Fruit fly (Drosophila melanogaster) whole organism, wandering third instar larva: Measurements from ENCODE around the gene Rnmt.

Experiments
- Abd-B ChIP-seq: fragments of >200 bp; optimal IDR thresholded peaks from 2 replicates; lab custom pipeline; 2017; ENCODE audit warnings: missing biosample characterization, missing genetic modification characterization
- CG32264 ChIP-seq: fragments of 200-800 bp; sonication (Bioruptor generic); optimal IDR thresholded peaks from 2 replicates; lab custom pipeline; 2016; ENCODE audit warnings: missing biosample characterization, missing genetic modification characterization
- CG9705 ChIP-seq: fragments of 200-800 bp; sonication (Bioruptor generic); optimal IDR thresholded peaks from 2 replicates; lab custom pipeline; 2018; ENCODE audit warnings: missing biosample characterization, mild to moderate bottlenecking, missing genetic modification characterization
- CrebA ChIP-seq: fragments of 200-800 bp; sonication (Bioruptor generic); optimal IDR thresholded peaks from 2 replicates; lab custom pipeline; 2016; ENCODE audit warnings: missing biosample characterization, mild to moderate bottlenecking, missing genetic modification characterization, borderline replicate concordance
- Dif ChIP-seq: fragments of 200-275, 200-300 bp; sonication (Bioruptor generic); optimal IDR thresholded peaks from 2 replicates; lab custom pipeline; 2018; ENCODE audit warnings: missing biosample characterization, missing genetic modification characterization; ENCODE audit not compliant: partially characterized antibody
- GATAd ChIP-seq: sonication (Bioruptor generic); optimal IDR thresholded peaks from 2 replicates; lab custom pipeline; 2016; ENCODE audit warnings: missing biosample characterization, missing genetic modification characterization
- HLH106 ChIP-seq: fragments of 200-800 bp; optimal IDR thresholded peaks from 3 replicates; lab custom pipeline; 2019; ENCODE audit warnings: missing biosample characterization, mild to moderate bottlenecking, missing genetic modification characterization, moderate library complexity
- Hnf4 ChIP-seq: fragments of 200-800 bp; sonication (Bioruptor generic); optimal IDR thresholded peaks from 2 replicates; lab custom pipeline; 2016; ENCODE audit warnings: missing biosample characterization, mild to moderate bottlenecking, missing genetic modification characterization
- Hr78 ChIP-seq: fragments of >200 bp; optimal IDR thresholded peaks from 2 replicates; lab custom pipeline; 2017; ENCODE audit warnings: missing biosample characterization, missing genetic modification characterization
- Hr83 ChIP-seq: fragments of 200-300 bp; sonication (Bioruptor generic); optimal IDR thresholded peaks from 2 replicates; lab custom pipeline; 2016; ENCODE audit warnings: missing biosample characterization, mild to moderate bottlenecking, missing genetic modification characterization, moderate library complexity; ENCODE audit not compliant: poor library complexity, severe bottlenecking
- Jra ChIP-seq: sonication (Bioruptor generic); optimal IDR thresholded peaks from 2 replicates; lab custom pipeline; 2016; ENCODE audit warnings: missing biosample characterization, missing genetic modification characterization
- Mio ChIP-seq: sonication (Bioruptor generic); optimal IDR thresholded peaks from 2 replicates; lab custom pipeline; 2016; ENCODE audit warnings: missing biosample characterization, missing genetic modification characterization
- Myc ChIP-seq: fragments of >200 bp; optimal IDR thresholded peaks from 2 replicates; lab custom pipeline; 2017
- OdsH ChIP-seq: fragments of 200-800 bp; sonication (Bioruptor generic); optimal IDR thresholded peaks from 2 replicates; lab custom pipeline; 2016; ENCODE audit warnings: missing biosample characterization, mild to moderate bottlenecking, missing genetic modification characterization
- Rel ChIP-seq, 2 experiments: fragments of 200-800 bp; sonication (Bioruptor generic) in 1 of 2; optimal IDR thresholded peaks; 2 replicates in 1 of 2; 3 replicates in 1 of 2; lab custom pipeline; 2016 to 2019; ENCODE audit warnings: mild to moderate bottlenecking in 2 of 2, missing biosample characterization in 2 of 2, missing genetic modification characterization in 2 of 2, moderate library complexity in 1 of 2
- Sp1 ChIP-seq: fragments of 200-800 bp; sonication (Bioruptor generic); optimal IDR thresholded peaks from 3 replicates; lab custom pipeline; 2019; ENCODE audit warnings: missing biosample characterization, mild to moderate bottlenecking, missing genetic modification characterization, moderate library complexity
- br ChIP-seq: fragments of 200-800 bp; sonication (Bioruptor generic); optimal IDR thresholded peaks from 2 replicates; lab custom pipeline; 2016; ENCODE audit warnings: missing biosample characterization, missing genetic modification characterization
- brk ChIP-seq: fragments of 200-800 bp; sonication (Bioruptor generic); optimal IDR thresholded peaks from 2 replicates; lab custom pipeline; 2016; ENCODE audit warnings: missing biosample characterization, mild to moderate bottlenecking, missing genetic modification characterization
- dl ChIP-seq, 2 experiments: fragments of 175-275, 200-275 bp in 1 of 2; fragments of 200-275 bp in 1 of 2; sonication (Bioruptor generic); optimal IDR thresholded peaks; lab custom pipeline; 2018; ENCODE audit warnings: mild to moderate bottlenecking in 2 of 2, missing biosample characterization in 2 of 2, missing genetic modification characterization in 2 of 2, moderate library complexity in 2 of 2; ENCODE audit not compliant: partially characterized antibody in 2 of 2, insufficient read depth in 1 of 2
- dmrt93B ChIP-seq: fragments of 200-800 bp; sonication (Bioruptor generic); optimal IDR thresholded peaks from 2 replicates; lab custom pipeline; 2018; ENCODE audit warnings: missing biosample characterization, mild to moderate bottlenecking, missing genetic modification characterization
- dsf ChIP-seq: sonication (Bioruptor generic); optimal IDR thresholded peaks from 2 replicates; lab custom pipeline; 2016; ENCODE audit warnings: missing biosample characterization, missing genetic modification characterization, borderline replicate concordance
- ey ChIP-seq: fragments of 200-800 bp; sonication (Bioruptor generic); optimal IDR thresholded peaks from 2 replicates; lab custom pipeline; 2016; ENCODE audit warnings: missing biosample characterization, missing genetic modification characterization
- foxo ChIP-seq, 2 experiments: fragments of 200-800 bp; sonication (Bioruptor generic); optimal IDR thresholded peaks; 2 replicates in 1 of 2; 3 replicates in 1 of 2; lab custom pipeline; 2016 to 2017; ENCODE audit warnings: missing biosample characterization in 2 of 2, missing genetic modification characterization in 2 of 2
- fru ChIP-seq: fragments of 200-800 bp; sonication (Bioruptor generic); optimal IDR thresholded peaks from 3 replicates; lab custom pipeline; 2016; ENCODE audit warnings: missing biosample characterization, mild to moderate bottlenecking, missing genetic modification characterization
- h ChIP-seq: fragments of 200-800 bp; sonication (Bioruptor generic); optimal IDR thresholded peaks from 3 replicates; lab custom pipeline; 2016; ENCODE audit warnings: missing biosample characterization, mild to moderate bottlenecking, missing genetic modification characterization
- jim ChIP-seq: fragments of 175-275, 200-325 bp; sonication (Bioruptor generic); optimal IDR thresholded peaks from 2 replicates; lab custom pipeline; 2016; ENCODE audit warnings: missing biosample characterization, mild to moderate bottlenecking, missing genetic modification characterization
- lola ChIP-seq: fragments of >200 bp; optimal IDR thresholded peaks from 2 replicates; lab custom pipeline; 2017; ENCODE audit warnings: missing biosample characterization, missing genetic modification characterization
- pan ChIP-seq: fragments of >200 bp; optimal IDR thresholded peaks from 2 replicates; lab custom pipeline; 2017
- psq ChIP-seq: fragments of 200-800 bp; sonication (Bioruptor generic); optimal IDR thresholded peaks from 3 replicates; lab custom pipeline; 2017; ENCODE audit warnings: missing biosample characterization, mild to moderate bottlenecking, missing genetic modification characterization, moderate library complexity
- rgr ChIP-seq: fragments of 200-800 bp; sonication (Bioruptor generic); optimal IDR thresholded peaks from 3 replicates; lab custom pipeline; 2016; ENCODE audit warnings: missing biosample characterization, mild to moderate bottlenecking, missing genetic modification characterization
- sage ChIP-seq: fragments of 200-800 bp; sonication (Bioruptor generic); optimal IDR thresholded peaks from 2 replicates; lab custom pipeline; 2016; ENCODE audit warnings: missing biosample characterization, mild to moderate bottlenecking, missing genetic modification characterization
- sv ChIP-seq: fragments of 200-800 bp; sonication (Bioruptor generic); optimal IDR thresholded peaks from 3 replicates; lab custom pipeline; 2016; ENCODE audit warnings: missing biosample characterization, missing genetic modification characterization
- tai ChIP-seq: sonication (Bioruptor generic); optimal IDR thresholded peaks from 2 replicates; lab custom pipeline; 2016; ENCODE audit warnings: missing biosample characterization, missing genetic modification characterization
- usp ChIP-seq: fragments of >200 bp; optimal IDR thresholded peaks from 2 replicates; lab custom pipeline; 2017; ENCODE audit warnings: missing biosample characterization, missing genetic modification characterization
- woc ChIP-seq: sonication (Bioruptor generic); optimal IDR thresholded peaks from 2 replicates; lab custom pipeline; 2016; ENCODE audit warnings: missing biosample characterization, mild to moderate bottlenecking, missing genetic modification characterization

Rnmt gene

DNA sequence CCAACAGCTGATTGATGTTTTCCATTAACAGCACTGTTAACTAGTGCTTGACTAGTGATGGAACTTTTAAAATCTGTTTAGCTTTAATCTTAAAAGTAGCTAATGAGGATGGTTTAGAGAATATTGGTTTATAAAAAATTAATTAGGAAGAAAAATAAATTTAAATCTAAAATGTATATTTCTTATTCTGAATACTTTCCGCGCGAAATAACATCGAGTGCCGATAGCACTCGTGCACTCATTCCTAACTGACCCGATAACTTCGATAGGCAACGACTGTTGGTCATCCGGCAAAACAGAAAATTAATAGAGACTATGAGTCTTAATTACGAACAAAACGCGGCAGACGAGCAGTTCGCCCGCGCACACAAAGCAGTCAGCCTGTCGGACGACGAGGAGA is at the start of gene Rnmt, which contains the start of gene THG:
TSS of gene Rnmt (plus strand) at position 237 of the 400 bp plus-strand sequence.
TSS of gene THG (minus strand) at position 22 of the 400 bp plus-strand sequence.
- peak; percentile 82 for TF ChIP-seq sv (GFP tag; lab: Kevin White, UChicago)
- TF ChIP-seq CG9705 (GFP tag; lab: Kevin White, UChicago) = peak; percentile 61
- no peak for TF ChIP-seq CG32264 (GFP tag; lab: Kevin White, UChicago)
- TF ChIP-seq Myc (lab: Kevin White, UChicago) = no peak
- TF ChIP-seq woc (GFP tag; lab: Kevin White, UChicago) = peak; percentile 66
- no peak for TF ChIP-seq Mio (GFP tag; lab: Kevin White, UChicago)
- TF ChIP-seq Sp1 (GFP tag; lab: Kevin White, UChicago) = peak; percentile 73
- TF ChIP-seq Hr83 (GFP tag; lab: Kevin White, UChicago) = peak; percentile 43
- TF ChIP-seq h (GFP tag; lab: Kevin White, UChicago) = peak; percentile 87
- TF ChIP-seq HLH106 (tag; lab: Kevin White, UChicago) = peak; percentile 83
- no peak for TF ChIP-seq CrebA (GFP tag; lab: Kevin White, UChicago)
- peak; percentile 65 for TF ChIP-seq br
- peak; percentile 83 for TF ChIP-seq OdsH (GFP tag; lab: Kevin White, UChicago)
- TF ChIP-seq Dif (GFP tag; lab: Kevin White, UChicago) = no peak
- peak in 1 of 2 experiments; percentile 87 for TF ChIP-seq foxo (GFP tag; optimal IDR thresholded peaks at IDR 0.05; lab: Kevin White, UChicago)
- TF ChIP-seq Jra (GFP tag; lab: Kevin White, UChicago) = peak; percentile 57
- TF ChIP-seq brk (GFP tag; lab: Kevin White, UChicago) = no peak
- TF ChIP-seq dsf (GFP tag; lab: Kevin White, UChicago) = peak; percentile 57
- no peak for TF ChIP-seq Rel (GFP tag; optimal IDR thresholded peaks at IDR 0.05; lab: Kevin White, UChicago)
- peak; percentile 22 for TF ChIP-seq Rel (tag; optimal IDR thresholded peaks at IDR 0.05; lab: Kevin White, UChicago)
- no peak for TF ChIP-seq dl (GFP tag; optimal IDR thresholded peaks at IDR 0.05; lab: Kevin White, UChicago; ENCODE audit: insufficient read depth in 1 of 2, partially characterized antibody in 2 of 2)
- TF ChIP-seq GATAd = peak; percentile 56
- TF ChIP-seq Hr78 = no peak
- peak; percentile 74 for TF ChIP-seq ey
- no peak for TF ChIP-seq dmrt93B (GFP tag; lab: Kevin White, UChicago)
- no peak for TF ChIP-seq usp
- TF ChIP-seq sage (GFP tag; lab: Kevin White, UChicago) = peak; percentile 49
- peak; percentile 72 for TF ChIP-seq psq (GFP tag; lab: Kevin White, UChicago)
- TF ChIP-seq rgr (GFP tag; lab: Kevin White, UChicago) = peak; percentile 89
- peak; percentile 77 for TF ChIP-seq fru (GFP tag; lab: Kevin White, UChicago)

DNA sequence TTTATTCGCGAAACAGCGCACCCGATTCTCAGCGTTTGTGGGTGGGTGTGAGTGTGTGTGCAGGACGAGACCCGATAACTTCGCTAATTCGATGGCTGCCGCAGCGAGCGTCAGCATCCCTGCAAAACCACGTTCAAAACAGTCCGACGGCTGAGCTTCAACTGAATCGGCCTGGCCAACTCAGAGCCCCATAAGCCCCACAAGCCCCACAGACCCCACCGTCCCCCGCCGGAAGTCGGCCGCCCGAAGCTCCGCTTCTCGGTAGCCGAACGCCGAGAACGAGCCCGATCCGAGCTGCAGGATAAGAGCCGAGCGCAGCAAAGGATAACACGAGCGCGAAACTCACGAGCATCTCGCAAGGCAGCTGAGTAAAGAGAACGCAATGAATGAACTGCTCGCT is 37.6 kb upstream of the Rnmt start, which contains the start of gene side-II:
TSS of gene side-II (minus strand) at position 168 of the 400 bp plus-strand sequence.
- TF ChIP-seq Mio (GFP tag; lab: Kevin White, UChicago) (no peak), Hnf4 (no peak), jim (no peak), fru (GFP tag; lab: Kevin White, UChicago) (no peak), Abd-B (GFP tag; lab: Kevin White, UChicago) (no peak), rgr (GFP tag; lab: Kevin White, UChicago) (no peak), pan (lab: Kevin White, UChicago) (no peak), ey (no peak), dl (GFP tag; optimal IDR thresholded peaks at IDR 0.05; lab: Kevin White, UChicago; ENCODE audit: insufficient read depth in 1 of 2, partially characterized antibody in 2 of 2) (no peak)

DNA sequence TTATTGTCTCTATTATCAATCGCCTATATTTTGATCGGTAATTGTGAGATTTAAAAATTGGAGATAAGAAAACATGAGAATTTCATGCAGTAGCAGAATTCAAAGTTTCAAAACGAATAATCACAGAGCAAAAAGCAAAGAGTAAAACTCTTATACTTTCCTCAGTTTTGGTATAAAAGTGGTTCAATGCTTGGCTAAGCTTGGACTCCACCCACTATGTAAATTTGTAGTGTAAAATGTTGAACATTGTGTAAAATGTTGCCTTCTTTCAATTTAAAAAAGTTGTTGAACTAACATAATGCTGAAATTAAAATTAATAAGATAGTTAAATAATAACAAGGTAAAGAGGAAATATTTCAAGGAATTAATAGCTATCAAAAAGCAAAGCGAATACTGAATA is 36.9 kb upstream of the Rnmt start:
- TF ChIP-seq Myc (lab: Kevin White, UChicago) (peak; percentile 9), tai (GFP tag; lab: Kevin White, UChicago) (no peak)

DNA sequence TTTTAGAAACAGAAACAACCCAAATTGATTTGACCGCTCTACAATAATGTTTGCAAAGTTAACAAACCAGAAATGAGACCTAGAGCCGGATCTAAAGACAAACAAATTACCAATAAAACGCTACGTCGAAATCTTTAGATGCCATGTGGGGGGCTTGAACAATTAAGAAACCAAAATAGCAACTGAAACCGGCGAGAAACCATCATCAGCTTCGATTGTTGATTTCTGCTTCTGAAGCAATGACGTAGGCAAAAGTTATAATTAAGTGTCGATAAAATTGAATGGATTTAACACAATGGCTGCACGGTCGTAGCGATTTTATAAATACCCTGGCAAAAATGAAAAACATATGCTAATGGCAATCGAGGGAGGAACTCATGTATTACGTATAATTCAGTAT is 16.9 kb upstream of the Rnmt start:
- TF ChIP-seq OdsH (GFP tag; lab: Kevin White, UChicago) (no peak), pan (lab: Kevin White, UChicago) (no peak), lola (GFP tag; lab: Kevin White, UChicago) (no peak), br (no peak), CG9705 (GFP tag; lab: Kevin White, UChicago) (no peak), fru (GFP tag; lab: Kevin White, UChicago) (no peak), sage (GFP tag; lab: Kevin White, UChicago) (no peak), Hr78 (no peak), GATAd (no peak), dsf (GFP tag; lab: Kevin White, UChicago) (no peak)
